Worm (Caenorhabditis elegans): Measurements from ENCODE around the gene fbxa-18.

fbxa-18 gene

DNA sequence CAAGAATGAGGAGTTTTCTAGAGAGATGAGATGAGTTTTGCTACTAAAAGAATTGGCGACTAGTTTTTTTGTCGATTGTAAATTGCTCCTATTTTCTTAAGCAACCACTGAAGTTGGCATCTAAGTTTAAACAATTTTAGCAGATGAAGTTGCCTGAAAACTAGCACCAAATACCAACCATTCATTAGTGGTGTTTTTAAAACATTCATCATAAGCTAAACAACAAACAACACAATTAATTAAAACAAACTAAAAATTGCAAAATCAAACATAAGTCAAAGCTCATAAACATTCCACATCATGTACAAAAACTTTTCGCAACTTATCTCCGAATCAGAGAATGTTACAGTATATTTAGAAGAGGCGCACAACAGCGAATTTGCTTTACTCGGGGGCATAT lies 39.6 kb downstream of the fbxa-18 start, which contains the start of gene srz-13:
Gene srz-13 (plus strand): TSS at position 301 of the 400 bp plus-strand sequence.
- TF ChIP-seq snpc-4 (tag; optimal IDR thresholded peaks at IDR 0.05), result no peak
- no peak for TF ChIP-seq fkh-4 (tag; optimal IDR thresholded peaks at IDR 0.05; ENCODE audit: borderline replicate concordance)
- TF ChIP-seq nhr-19 (GFP tag; conservative IDR thresholded peaks at IDR 0.05), result no peak
- no peak for TF ChIP-seq swsn-7 (tag; optimal IDR thresholded peaks at IDR 0.05)
- TF ChIP-seq nhr-20 (tag; optimal IDR thresholded peaks at IDR 0.05), result no peak
- no peak for TF ChIP-seq F16B12.6 (tag; optimal IDR thresholded peaks at IDR 0.05)
- TF ChIP-seq unc-86 (tag; optimal IDR thresholded peaks at IDR 0.05), result no peak
- TF ChIP-seq mab-9 (GFP tag; IDR thresholded peaks at IDR 0.05), result no peak
- TF ChIP-seq nhr-12 (tag; optimal IDR thresholded peaks at IDR 0.05), result no peak
- TF ChIP-seq dsc-1 (tag; optimal IDR thresholded peaks at IDR 0.05), result no peak
- TF ChIP-seq aha-1 (tag; optimal IDR thresholded peaks at IDR 0.05), result no peak
- no peak for TF ChIP-seq nhr-77 (tag; optimal IDR thresholded peaks at IDR 0.05)
- no peak for TF ChIP-seq elt-3 (tag; optimal IDR thresholded peaks at IDR 0.05)
- no peak for TF ChIP-seq nhr-28 (tag; optimal IDR thresholded peaks at IDR 0.05)
- TF ChIP-seq nhr-237 (tag; optimal IDR thresholded peaks at IDR 0.05), result no peak
- TF ChIP-seq egl-13 (tag; optimal IDR thresholded peaks at IDR 0.05), result no peak
- no peak for TF ChIP-seq Y116A8C.19 (tag; optimal IDR thresholded peaks at IDR 0.05; ENCODE audit: borderline replicate concordance)

DNA sequence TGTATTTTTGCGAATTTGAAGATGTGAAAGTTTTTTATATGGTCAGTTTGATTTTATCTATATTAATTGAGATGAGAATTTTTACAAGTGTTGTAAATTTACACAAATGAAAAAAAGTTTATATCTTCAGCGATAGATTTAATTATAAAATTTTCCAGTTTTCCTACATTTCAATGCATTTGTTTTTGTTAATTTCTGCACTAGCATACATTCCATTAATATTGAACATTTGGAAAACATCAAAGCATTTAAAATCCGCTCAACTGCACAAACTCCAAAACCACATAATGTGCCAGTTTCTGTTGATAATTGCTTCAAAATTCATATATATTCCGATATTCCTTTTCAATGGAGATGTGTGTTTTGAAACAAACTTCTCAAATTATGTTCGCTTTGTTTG lies 40.4 kb downstream of the fbxa-18 start, which contains the start of gene srh-277:
Gene srh-277 (plus strand): TSS at position 301 of the 400 bp plus-strand sequence.
- TF ChIP-seq C04F5.9 (tag; optimal IDR thresholded peaks at IDR 0.05), result no peak
- TF ChIP-seq ceh-90 (tag; optimal IDR thresholded peaks at IDR 0.05), result no peak
- TF ChIP-seq ceh-88 (GFP tag; IDR thresholded peaks at IDR 0.05), result no peak
- TF ChIP-seq sptf-1 (tag; optimal IDR thresholded peaks at IDR 0.05), result no peak
- no peak for TF ChIP-seq ceh-82 (tag; optimal IDR thresholded peaks at IDR 0.05)
- TF ChIP-seq mef-2 (tag; optimal IDR thresholded peaks at IDR 0.05), result no peak
- no peak for TF ChIP-seq ceh-8 (GFP tag; optimal IDR thresholded peaks at IDR 0.05)
- no peak for TF ChIP-seq C16A3.4 (tag; optimal IDR thresholded peaks at IDR 0.05)
- no peak for TF ChIP-seq pag-3 (tag; optimal IDR thresholded peaks at IDR 0.05; ENCODE audit: borderline replicate concordance, insufficient read depth)
- TF ChIP-seq nhr-47 (tag; optimal IDR thresholded peaks at IDR 0.05), result no peak
- TF ChIP-seq ets-5 (GFP tag; IDR thresholded peaks at IDR 0.05), result no peak

DNA sequence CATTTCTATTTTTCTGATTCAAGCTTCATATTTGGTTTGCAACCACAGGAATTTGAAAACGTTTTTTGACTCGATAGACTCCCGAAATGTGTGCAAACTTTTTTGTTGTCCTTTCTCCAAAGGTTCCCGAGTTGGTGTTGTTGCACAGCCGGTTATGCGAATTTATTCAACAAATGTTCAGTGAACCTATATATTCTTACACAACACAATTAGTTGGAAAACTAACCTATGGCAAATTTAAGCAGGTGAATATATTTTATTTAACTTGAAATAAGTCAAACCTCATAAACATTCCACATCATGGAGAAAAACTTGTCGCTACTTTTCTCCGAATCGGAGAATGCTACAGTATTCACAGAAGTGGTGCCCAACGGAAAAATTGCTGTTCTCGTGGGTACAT lies 40.9 kb downstream of the fbxa-18 start, which contains the start of gene srz-14:
Gene srz-14 (plus strand): TSS at position 301 of the 400 bp plus-strand sequence.
- TF ChIP-seq snu-23 (GFP tag; optimal IDR thresholded peaks at IDR 0.05) (no peak), lin-14 (GFP tag; optimal IDR thresholded peaks at IDR 0.05) (no peak)

DNA sequence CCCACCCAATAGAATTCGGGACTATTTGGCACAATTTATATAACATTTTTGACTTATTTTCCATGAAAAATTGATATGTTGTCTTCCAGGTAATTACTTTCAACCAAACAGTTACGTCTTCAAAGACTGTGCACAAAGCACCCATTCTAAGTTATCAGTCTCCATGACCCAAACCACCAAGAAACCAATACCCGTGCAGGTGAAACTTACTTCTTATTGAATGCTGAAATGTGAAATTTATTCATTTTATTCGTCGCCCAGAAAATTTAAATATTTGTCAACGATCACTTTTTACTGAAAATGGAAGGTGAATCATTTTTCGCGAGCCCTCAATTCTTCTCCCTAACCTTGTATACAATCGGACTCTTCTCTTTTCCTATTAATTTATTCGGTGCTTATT lies 48.0 kb downstream of the fbxa-18 start, which contains the start of gene srh-281:
Gene srh-281 (plus strand): TSS at position 301 of the 400 bp plus-strand sequence.
- TF ChIP-seq unc-98 (GFP tag; IDR thresholded peaks at IDR 0.05), result no peak

DNA sequence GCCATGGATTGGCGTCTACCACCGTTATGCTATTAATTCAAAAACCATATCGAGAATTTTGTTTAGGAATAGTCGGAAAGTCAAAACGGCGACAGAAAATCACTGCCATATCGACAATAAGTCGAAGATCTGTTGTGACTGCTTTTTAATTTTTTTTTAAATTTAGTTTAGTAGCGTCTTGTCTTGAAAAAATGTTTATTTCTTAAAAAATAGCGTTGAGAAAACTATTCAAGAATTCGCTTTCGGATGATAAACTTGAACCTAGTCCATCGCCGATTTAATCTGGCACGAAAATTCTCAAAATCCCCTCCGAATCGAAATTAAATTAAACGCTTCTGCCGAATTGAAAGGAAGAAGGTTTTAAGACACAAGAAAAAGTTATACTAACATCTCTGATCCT lies 49.6 kb downstream of the fbxa-18 start, which contains the start of gene srh-279:
Gene srh-279 (plus strand): TSS at position 301 of the 400 bp plus-strand sequence.
- TF ChIP-seq lin-15B (tag; optimal IDR thresholded peaks at IDR 0.05) (no peak), nhr-76 (tag; optimal IDR thresholded peaks at IDR 0.05) (no peak), nhr-47 (tag; optimal IDR thresholded peaks at IDR 0.05) (no peak), zip-4 (GFP tag; optimal IDR thresholded peaks at IDR 0.05) (no peak), pqm-1 (tag; optimal IDR thresholded peaks at IDR 0.05) (no peak), xbp-1 (tag; optimal IDR thresholded peaks at IDR 0.05) (no peak), mab-9 (GFP tag; IDR thresholded peaks at IDR 0.05) (no peak), hlh-17 (GFP tag; optimal IDR thresholded peaks at IDR 0.05; ENCODE audit: borderline replicate concordance) (no peak), egl-27 (tag; optimal IDR thresholded peaks at IDR 0.05) (no peak), sptf-1 (tag; optimal IDR thresholded peaks at IDR 0.05) (no peak), ets-5 (GFP tag; IDR thresholded peaks at IDR 0.05) (no peak), sup-37 (GFP tag; optimal IDR thresholded peaks at IDR 0.05) (no peak), C04F5.9 (tag; optimal IDR thresholded peaks at IDR 0.05) (no peak), sox-4 (tag; optimal IDR thresholded peaks at IDR 0.05) (no peak)
